Fruit fly (Drosophila melanogaster) S2 (cell line): ENCODE measurements around the gene CG8671.

Experiments used
- CG8478 ChIP-seq: fragments of >200 bp; optimal IDR thresholded peaks from 2 replicates; lab custom pipeline; 2018
- CTCF ChIP-seq, 2 experiments: fragments of >200 bp; optimal IDR thresholded peaks; 2 replicates each; lab custom pipeline; 2018

dm6 chr2L:21290434-21290833 lies 27.7 kb downstream of the CG8671 start, which contains the start of gene Gr39a:
- no peak for TF ChIP-seq CG8478 (lab: Kevin White, UChicago)
- TF ChIP-seq CTCF (optimal IDR thresholded peaks at IDR 0.05; lab: Kevin White, UChicago): no peak
